Worm (Caenorhabditis elegans) whole organism, young adult: ENCODE results near the gene C36C9.11.
"Not testable (repeated sequence)": the region's sequence is repeated elsewhere in the genome, so short reads cannot be mapped to it uniquely, and the experiment has no call there.

ENCODE experiments used
- B0019.2 ChIP-seq: fragments of 200-800 bp; sonication (Bioruptor generic); conservative IDR thresholded peaks from 2 replicates; pipeline ENCODE4 v1.3.6; 2022; ENCODE audit warnings: missing genetic modification reagents, missing genetic modification characterization, missing compliant biosample characterization
- B0261.1 ChIP-seq: sonication (generic microtip); optimal IDR thresholded peaks from 2 replicates; lab custom pipeline; 2016; ENCODE audit warnings: mild to moderate bottlenecking, missing genetic modification characterization, moderate library complexity, missing compliant biosample characterization
- B0336.3 ChIP-seq: fragments of 200-800 bp; sonication (Bioruptor generic); IDR thresholded peaks from 2 replicates; pipeline ENCODE4 v1.3.6; 2022; ENCODE audit warnings: missing genetic modification characterization, missing compliant biosample characterization
- D2030.7 ChIP-seq: fragments of 200-800 bp; sonication (Bioruptor generic); IDR thresholded peaks from 2 replicates; pipeline ENCODE4 v1.3.6; 2022; ENCODE audit warnings: missing genetic modification reagents, missing genetic modification characterization, missing compliant biosample characterization
- F57C9.4 ChIP-seq: sonication (generic microtip); optimal IDR thresholded peaks from 2 replicates; lab custom pipeline; 2017; ENCODE audit warnings: mild to moderate bottlenecking, missing genetic modification characterization, missing compliant biosample characterization
- K12H6.12 ChIP-seq: fragments of 200-800 bp; sonication (Bioruptor generic); optimal IDR thresholded peaks from 2 replicates; lab custom pipeline; 2018; ENCODE audit warnings: mild to moderate bottlenecking, missing genetic modification characterization, missing compliant biosample characterization
- Y53F4B.3 ChIP-seq: fragments of 200-800 bp; sonication (Bioruptor generic); IDR thresholded peaks from 2 replicates; pipeline ENCODE4 v1.3.6; 2022; ENCODE audit warnings: missing genetic modification reagents, missing genetic modification characterization, missing compliant biosample characterization
- ZK185.1 ChIP-seq: sonication (generic microtip); optimal IDR thresholded peaks from 2 replicates; lab custom pipeline; 2016; ENCODE audit warnings: mild to moderate bottlenecking, missing genetic modification characterization, missing compliant biosample characterization; ENCODE audit not compliant: poor library complexity, severe bottlenecking
- akir-1 ChIP-seq: fragments of 200-800 bp; sonication (Bioruptor generic); optimal IDR thresholded peaks from 2 replicates; lab custom pipeline; 2018; ENCODE audit warnings: mild to moderate bottlenecking, missing genetic modification characterization, moderate library complexity, missing compliant biosample characterization
- aptf-2 ChIP-seq: fragments of 200-800 bp; sonication (Bioruptor generic); conservative IDR thresholded peaks from 2 replicates; pipeline ENCODE4 v1.3.6; 2022; ENCODE audit warnings: missing genetic modification reagents, missing genetic modification characterization, missing compliant biosample characterization
- aptf-3 ChIP-seq: fragments of 200-800 bp; sonication (Bioruptor generic); IDR thresholded peaks from 2 replicates; pipeline ENCODE4 v1.3.6; 2022; ENCODE audit warnings: missing genetic modification characterization, missing compliant biosample characterization
- athp-1 ChIP-seq: sonication (generic microtip); optimal IDR thresholded peaks from 2 replicates; lab custom pipeline; 2017; ENCODE audit warnings: mild to moderate bottlenecking, missing genetic modification characterization, missing compliant biosample characterization
- bed-2 ChIP-seq: fragments of 200-800 bp; sonication (Bioruptor generic); IDR thresholded peaks from 2 replicates; pipeline ENCODE4 v1.3.6; 2022; ENCODE audit warnings: missing genetic modification reagents, missing genetic modification characterization, missing compliant biosample characterization
- cebp-2 ChIP-seq: fragments of 200-800 bp; sonication (Bioruptor generic); IDR thresholded peaks from 2 replicates; pipeline ENCODE4 v1.3.6; 2022; ENCODE audit warnings: missing genetic modification characterization, missing compliant biosample characterization
- ceh-100 ChIP-seq: fragments of 200-800 bp; sonication (Bioruptor generic); IDR thresholded peaks from 2 replicates; pipeline ENCODE4 v1.3.6; 2022; ENCODE audit warnings: missing genetic modification reagents, missing genetic modification characterization, missing compliant biosample characterization
- ceh-79 ChIP-seq: sonication (generic microtip); optimal IDR thresholded peaks from 2 replicates; lab custom pipeline; 2017; ENCODE audit warnings: mild to moderate bottlenecking, missing genetic modification characterization, missing compliant biosample characterization
- ceh-91 ChIP-seq: fragments of 200-800 bp; sonication (Bioruptor generic); IDR thresholded peaks from 2 replicates; pipeline ENCODE4 v1.3.6; 2022; ENCODE audit warnings: missing genetic modification reagents, missing genetic modification characterization, missing compliant biosample characterization
- egrh-3 ChIP-seq: fragments of 200-800 bp; sonication (Bioruptor generic); IDR thresholded peaks from 2 replicates; pipeline ENCODE4 v1.3.6; 2022; ENCODE audit warnings: missing genetic modification reagents, missing genetic modification characterization, missing compliant biosample characterization
- ekl-4 ChIP-seq: fragments of 200-800 bp; sonication (Bioruptor generic); IDR thresholded peaks from 2 replicates; pipeline ENCODE4 v1.3.6; 2022; ENCODE audit warnings: missing genetic modification reagents, missing genetic modification characterization, missing compliant biosample characterization
- ets-4 ChIP-seq: fragments of 200-800 bp; sonication (Bioruptor generic); optimal IDR thresholded peaks from 2 replicates; lab custom pipeline; 2018; ENCODE audit warnings: mild to moderate bottlenecking, missing genetic modification characterization, missing compliant biosample characterization
- gei-17 ChIP-seq: fragments of 200-800 bp; sonication (Bioruptor generic); optimal IDR thresholded peaks from 2 replicates; lab custom pipeline; 2018; ENCODE audit warnings: mild to moderate bottlenecking, missing genetic modification characterization, missing compliant biosample characterization
- him-1 ChIP-seq: sonication (generic microtip); optimal IDR thresholded peaks from 2 replicates; lab custom pipeline; 2016; ENCODE audit warnings: missing genotype, missing genetic modification reagents, missing genetic modification characterization, missing compliant biosample characterization
- lin-26 ChIP-seq: fragments of 200-800 bp; sonication (Bioruptor generic); IDR thresholded peaks from 2 replicates; pipeline ENCODE4 v1.3.6; 2022; ENCODE audit warnings: missing genetic modification reagents, missing genetic modification characterization, missing compliant biosample characterization
- lin-35 ChIP-seq, 3 experiments: fragments of 150-350 bp in 2 of 3; sonication (generic microtip) in 1 of 3; optimal IDR thresholded peaks; 2 replicates each; lab custom pipeline; 2014 to 2018; ENCODE audit warnings: missing biosample characterization in 3 of 3, missing genetic modification characterization in 3 of 3, missing genetic modification reagents in 3 of 3
- lir-1 ChIP-seq: fragments of 200-800 bp; sonication (Bioruptor generic); conservative IDR thresholded peaks from 2 replicates; pipeline ENCODE4 v1.3.6; 2022; ENCODE audit warnings: missing genetic modification reagents, missing genetic modification characterization, missing compliant biosample characterization
- lsl-1 ChIP-seq: fragments of 200-800 bp; sonication (Bioruptor generic); optimal IDR thresholded peaks from 2 replicates; lab custom pipeline; 2018; ENCODE audit warnings: mild to moderate bottlenecking, missing genetic modification characterization, moderate library complexity, missing compliant biosample characterization
- mel-28 ChIP-seq: sonication (generic microtip); optimal IDR thresholded peaks from 2 replicates; lab custom pipeline; 2016; ENCODE audit warnings: borderline replicate concordance, mild to moderate bottlenecking, missing genetic modification characterization, missing compliant biosample characterization
- pbrm-1 ChIP-seq: fragments of 200-800 bp; sonication (Bioruptor generic); IDR thresholded peaks from 2 replicates; pipeline ENCODE4 v1.3.6; 2022; ENCODE audit warnings: missing genetic modification reagents, missing genetic modification characterization, missing compliant biosample characterization
- rpc-1 ChIP-seq, 2 experiments: fragments of 150-350 bp in 1 of 2; sonication (generic microtip) in 1 of 2; optimal IDR thresholded peaks; 2 replicates each; lab custom pipeline; 2014 to 2018; ENCODE audit warnings: missing biosample characterization in 1 of 2, missing genetic modification characterization in 1 of 2, missing genetic modification reagents in 1 of 2, missing genotype in 1 of 2
- sea-2 ChIP-seq: fragments of 200-800 bp; sonication (Bioruptor generic); IDR thresholded peaks from 2 replicates; pipeline ENCODE4 v1.3.6; 2022; ENCODE audit warnings: missing genetic modification characterization, missing compliant biosample characterization
- snpc-3.4 ChIP-seq: sonication (generic microtip); optimal IDR thresholded peaks from 2 replicates; lab custom pipeline; 2017; ENCODE audit warnings: missing genetic modification characterization, mild to moderate bottlenecking, missing compliant biosample characterization, antibody characterized with exemption, moderate library complexity, missing genotype, missing genetic modification reagents
- sptf-2 ChIP-seq: fragments of 200-800 bp; sonication (Bioruptor generic); optimal IDR thresholded peaks from 2 replicates; lab custom pipeline; 2018; ENCODE audit warnings: mild to moderate bottlenecking, missing genetic modification characterization, missing compliant biosample characterization
- tbp1 ChIP-seq: fragments of 200-800 bp; sonication (Bioruptor generic); optimal IDR thresholded peaks from 2 replicates; lab custom pipeline; 2018; ENCODE audit warnings: mild to moderate bottlenecking, missing genetic modification characterization, missing compliant biosample characterization
- tbx-9 ChIP-seq: sonication (generic microtip); optimal IDR thresholded peaks from 2 replicates; lab custom pipeline; 2016; ENCODE audit warnings: borderline replicate concordance, missing genetic modification characterization, inconsistent platforms, missing compliant biosample characterization
- tlf-1 ChIP-seq: fragments of 200-800 bp; sonication (Bioruptor generic); optimal IDR thresholded peaks from 2 replicates; lab custom pipeline; 2018; ENCODE audit warnings: mild to moderate bottlenecking, missing genetic modification characterization, missing compliant biosample characterization
- zfh-2 ChIP-seq: fragments of 200-800 bp; sonication (Bioruptor generic); conservative IDR thresholded peaks from 2 replicates; pipeline ENCODE4 v1.3.6; 2022; ENCODE audit warnings: missing genetic modification reagents, missing genetic modification characterization, missing compliant biosample characterization
- ztf-3 ChIP-seq: fragments of 200-800 bp; sonication (Bioruptor generic); optimal IDR thresholded peaks from 2 replicates; lab custom pipeline; 2018; ENCODE audit warnings: mild to moderate bottlenecking, missing genetic modification characterization, missing compliant biosample characterization

Gene C36C9.11

DNA sequence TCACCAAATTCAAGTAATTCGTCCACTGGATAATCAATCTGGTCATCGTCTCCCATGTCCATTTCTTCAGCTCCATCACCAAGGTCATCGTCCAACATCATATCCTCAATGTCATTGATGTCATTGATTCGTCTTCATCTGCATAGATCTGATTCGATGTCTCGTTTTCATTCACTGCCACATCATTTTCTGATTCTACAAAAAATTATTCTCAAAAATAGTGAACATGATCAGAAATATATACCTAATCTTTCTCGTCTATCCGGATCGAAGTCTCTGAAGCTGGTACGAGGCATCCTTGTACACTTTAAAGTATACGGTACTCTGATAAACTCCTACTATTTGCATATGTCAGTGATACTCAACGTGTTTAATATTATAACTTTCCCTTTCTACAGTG lies 9.7 kb downstream of the C36C9.11 start, which contains the start of gene C36C9.4:
C36C9.4 (minus strand) TSS at position 101 of the 400 bp plus-strand sequence.
- TF ChIP-seq ceh-100 (GFP tag; lab: Robert Waterston, UW); gei-17 (GFP tag; lab: Kevin White, UChicago); pbrm-1 (GFP tag; lab: Robert Waterston, UW): not testable (repeated sequence)

DNA sequence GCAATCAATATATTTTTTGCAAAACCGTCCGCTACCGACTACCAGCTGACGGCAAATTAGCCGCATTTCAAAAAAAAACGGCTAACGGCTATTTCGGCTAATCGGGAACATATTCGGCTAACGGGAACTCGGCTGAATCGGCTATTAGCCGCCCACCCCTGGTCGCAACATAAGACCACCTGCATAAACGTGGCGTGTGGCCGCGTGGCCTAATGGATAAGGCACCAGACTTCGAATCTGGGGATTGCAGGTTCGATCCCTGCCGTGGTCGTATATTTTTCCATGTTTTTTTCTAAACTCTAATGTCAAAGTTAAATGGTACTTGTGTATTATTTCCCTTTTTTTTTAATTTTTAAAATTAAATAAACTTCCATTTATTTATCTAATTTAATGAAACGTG lies 11.3 kb downstream of the C36C9.11 start:
- TF ChIP-seq ets-4 (GFP tag; lab: Kevin White, UChicago): no peak
- no peak for TF ChIP-seq Y53F4B.3 (GFP tag; lab: Robert Waterston, UW)
- TF ChIP-seq ekl-4: no peak
- no peak for TF ChIP-seq egrh-3 (GFP tag; lab: Robert Waterston, UW)
- no peak for TF ChIP-seq lir-1 (GFP tag; lab: Robert Waterston, UW)
- TF ChIP-seq tlf-1 (GFP tag; lab: Kevin White, UChicago): no peak
- TF ChIP-seq B0019.2: no peak
- TF ChIP-seq rpc-1 (optimal IDR thresholded peaks at IDR 0.05; lab: Kevin White, UChicago): peak; percentile 19
- TF ChIP-seq rpc-1 (tag; optimal IDR thresholded peaks at IDR 0.05; lab: Kevin White, UChicago): peak; percentile 73
- 0 out of 2 replicates have a peak, but pooled peaks have one; percentile 28 for TF ChIP-seq ceh-91
- no peak for TF ChIP-seq ztf-3 (GFP tag; lab: Kevin White, UChicago)
- no peak for TF ChIP-seq mel-28 (tag; lab: Kevin White, UChicago)
- TF ChIP-seq B0336.3 (GFP tag; lab: Robert Waterston, UW): no peak
- TF ChIP-seq B0261.1 (tag; lab: Kevin White, UChicago): peak; percentile 51
- TF ChIP-seq K12H6.12 (tag; lab: Kevin White, UChicago): no peak
- no peak for TF ChIP-seq lin-35 (GFP tag; optimal IDR thresholded peaks at IDR 0.05; lab: Kevin White, UChicago)
- TF ChIP-seq zfh-2 (GFP tag; lab: Robert Waterston, UW): peak; percentile 33; the same call in 1 of the 2 replicates
- TF ChIP-seq him-1 (tag; lab: Kevin White, UChicago): peak; percentile 64
- TF ChIP-seq sea-2: no peak
- no peak for TF ChIP-seq ceh-79 (tag; lab: Kevin White, UChicago)
- TF ChIP-seq akir-1 (GFP tag; lab: Kevin White, UChicago): no peak
- TF ChIP-seq snpc-3.4: no peak
- no peak for TF ChIP-seq aptf-3
- no peak for TF ChIP-seq F57C9.4 (tag; lab: Kevin White, UChicago)
- no peak for TF ChIP-seq athp-1 (tag; lab: Kevin White, UChicago)
- TF ChIP-seq tbx-9 (tag; lab: Kevin White, UChicago): no peak
- TF ChIP-seq aptf-2: no peak
- TF ChIP-seq sptf-2 (GFP tag; lab: Kevin White, UChicago): no peak
- no peak for TF ChIP-seq ZK185.1 (tag; lab: Kevin White, UChicago)
- peak; percentile 36; the same call in 1 of the 2 replicates for TF ChIP-seq D2030.7 (GFP tag; lab: Robert Waterston, UW)
- no peak for TF ChIP-seq bed-2 (GFP tag; lab: Robert Waterston, UW)
- peak; percentile 80 for TF ChIP-seq tbp1 (GFP tag; lab: Kevin White, UChicago)
- no peak for TF ChIP-seq lin-26 (GFP tag; lab: Robert Waterston, UW)

DNA sequence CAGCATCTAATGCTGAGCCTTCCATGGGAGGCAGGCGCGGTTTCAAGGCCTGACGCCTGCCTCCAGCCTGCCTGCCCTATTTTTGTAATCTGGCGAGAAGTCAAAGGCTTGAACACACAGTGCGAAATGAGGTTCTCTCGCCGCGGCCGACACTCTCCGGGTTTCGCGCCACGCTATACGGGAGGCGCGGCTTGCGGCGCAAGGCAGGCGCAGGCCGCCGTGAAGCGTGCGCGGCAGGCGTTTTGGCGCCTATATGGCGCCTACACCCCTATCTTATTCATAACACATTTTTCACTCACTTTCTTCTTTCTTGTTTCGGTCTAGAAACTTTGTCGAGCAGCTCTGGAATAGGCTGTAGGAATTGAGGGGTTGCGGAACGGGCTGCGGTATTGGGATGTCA lies 15.9 kb downstream of the C36C9.11 start:
- peak; percentile 94 for TF ChIP-seq zfh-2 (GFP tag; lab: Robert Waterston, UW)
- no peak for TF ChIP-seq lir-1 (GFP tag; lab: Robert Waterston, UW)
- TF ChIP-seq lsl-1 (GFP tag; lab: Kevin White, UChicago): no peak
- TF ChIP-seq cebp-2: 0 out of 2 replicates have a peak, but pooled peaks have one; percentile 48
- peak; percentile 70; the same call in 1 of the 2 replicates for TF ChIP-seq egrh-3 (GFP tag; lab: Robert Waterston, UW)
